Worm (Caenorhabditis elegans): ENCODE data around the gene imp-3.

DNA sequence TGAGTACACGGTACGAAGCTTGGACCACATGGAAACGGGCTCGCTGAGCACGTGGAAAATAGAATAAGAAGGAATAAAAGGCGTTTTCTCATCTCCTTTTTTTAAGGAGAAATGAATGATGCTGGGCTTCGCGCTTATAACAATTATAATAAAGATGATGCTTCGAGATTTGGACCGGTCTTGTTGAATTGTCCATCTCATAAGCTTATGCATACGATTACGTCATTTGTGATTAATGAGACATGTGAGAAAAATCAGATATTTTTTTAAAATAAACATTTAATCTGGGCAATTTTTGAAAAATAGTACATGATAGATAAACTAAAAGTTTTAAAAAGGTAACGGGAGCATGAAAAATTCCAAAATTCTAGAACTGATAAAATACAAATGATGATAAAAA, 32.2 kb downstream of the imp-3 start, which contains the start of gene C46A5.4:
- no peak for TF ChIP-seq tra-4 (tag; optimal IDR thresholded peaks at IDR 0.05)
- TF ChIP-seq aly-1 (tag; optimal IDR thresholded peaks at IDR 0.05): no peak
- TF ChIP-seq hnd-1 (tag; optimal IDR thresholded peaks at IDR 0.05): no peak
- TF ChIP-seq ama-1 (optimal IDR thresholded peaks at IDR 0.05): no peak
- TF ChIP-seq sea-1 (GFP tag; conservative IDR thresholded peaks at IDR 0.05): no peak
- no peak for TF ChIP-seq hmbx-1 (tag; optimal IDR thresholded peaks at IDR 0.05)
- TF ChIP-seq flt-1 (GFP tag; IDR thresholded peaks at IDR 0.05): no peak
- TF ChIP-seq hmg-4 (GFP tag; optimal IDR thresholded peaks at IDR 0.05): no peak
- no peak for TF ChIP-seq pes-1 (GFP tag; IDR thresholded peaks at IDR 0.05)
- TF ChIP-seq F13C5.2 (tag; optimal IDR thresholded peaks at IDR 0.05): no peak
- TF ChIP-seq B0310.2 (tag; optimal IDR thresholded peaks at IDR 0.05): no peak

Data from whole organism, early embryonic.